Fruit fly (Drosophila melanogaster) whole organism: ENCODE measurements around the gene Cat.

Experiments used
- CG8478 ChIP-seq: fragments of >200 bp; optimal IDR thresholded peaks from 2 replicates; lab custom pipeline; 2018; ENCODE audit warnings: inconsistent platforms
- Dll ChIP-seq: fragments of >200 bp; optimal IDR thresholded peaks from 2 replicates; lab custom pipeline; 2017
- EcR ChIP-seq, 2 experiments: fragments of >200 bp; optimal IDR thresholded peaks; 2 replicates each; lab custom pipeline; 2017; ENCODE audit warnings: missing biosample characterization in 2 of 2, missing genetic modification characterization in 2 of 2, missing genetic modification reagents in 2 of 2
- pan ChIP-seq: fragments of >200 bp; optimal IDR thresholded peaks from 2 replicates; lab custom pipeline; 2017
- psq ChIP-seq: fragments of >200 bp; optimal IDR thresholded peaks from 2 replicates; lab custom pipeline; 2017
- usp ChIP-seq: fragments of >200 bp; optimal IDR thresholded peaks from 2 replicates; lab custom pipeline; 2017; ENCODE audit warnings: missing biosample characterization, missing genetic modification characterization, mixed read lengths

Cat gene

DNA sequence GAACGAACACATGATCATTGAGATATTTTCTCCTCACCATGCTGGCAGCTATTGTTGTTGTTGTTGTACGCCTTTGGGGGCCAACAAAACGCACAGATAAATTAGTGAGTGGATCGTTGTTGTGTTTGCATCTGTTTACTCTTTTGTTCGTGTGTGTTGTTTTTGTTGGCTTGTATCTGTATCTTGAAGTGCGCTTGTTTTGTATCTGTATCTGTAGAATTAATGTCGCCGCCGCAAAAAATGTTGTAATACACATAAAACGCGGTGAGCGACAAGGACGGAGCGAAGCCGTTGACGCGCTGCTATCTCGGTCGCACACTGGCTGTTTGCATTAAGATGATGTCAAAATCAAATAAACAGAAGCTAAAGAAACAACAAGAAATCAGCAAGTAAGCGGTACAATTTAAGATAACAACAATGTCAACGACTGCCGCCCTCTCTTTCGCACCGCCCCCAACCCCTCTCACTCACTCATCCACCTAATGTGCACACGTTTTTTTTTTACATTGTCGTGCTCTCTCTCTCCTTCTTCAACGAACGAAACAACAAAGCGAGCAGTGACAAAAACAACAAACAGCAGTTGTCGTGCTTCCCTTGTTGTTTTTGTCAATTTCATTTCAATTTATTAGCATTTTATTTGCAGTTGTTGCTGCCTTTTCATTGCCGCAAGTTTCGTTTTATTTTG is 8.3 kb upstream of the Cat start:
- no peak for TF ChIP-seq Dll (lab: Kevin White, UChicago)
- no peak for TF ChIP-seq usp (GFP tag; lab: Kevin White, UChicago)
- peak; percentile 68 to 77 for TF ChIP-seq EcR (GFP tag; optimal IDR thresholded peaks at IDR 0.05; lab: Kevin White, UChicago)
- TF ChIP-seq pan, result peak; percentile 56
- TF ChIP-seq CG8478 (lab: Kevin White, UChicago), result peak; percentile 84
- no peak for TF ChIP-seq psq (lab: Kevin White, UChicago)

dm6 chr3L:18816176-18816575 is 6.2 kb upstream of the Cat start:
- TF ChIP-seq CG8478 (lab: Kevin White, UChicago) (no peak), psq (lab: Kevin White, UChicago) (no peak), Dll (lab: Kevin White, UChicago) (no peak), EcR (GFP tag; optimal IDR thresholded peaks at IDR 0.05; lab: Kevin White, UChicago) (no peak), pan (no peak), usp (GFP tag; lab: Kevin White, UChicago) (no peak)

- TF ChIP-seq psq (lab: Kevin White, UChicago) (no peak), EcR (GFP tag; optimal IDR thresholded peaks at IDR 0.05; lab: Kevin White, UChicago) (no peak), pan (no peak), Dll (lab: Kevin White, UChicago) (no peak), CG8478 (lab: Kevin White, UChicago) (no peak), usp (GFP tag; lab: Kevin White, UChicago) (no peak)
Measured at dm6 chr3L:18816719-18817118, 5.7 kb upstream of the Cat start.

- TF ChIP-seq psq (lab: Kevin White, UChicago) (no peak), pan (no peak)
Measured at dm6 chr3L:18817264-18817894, 5.0 kb upstream of the Cat start.

dm6 chr3L:18819262-18819886 is 3.0 kb upstream of the Cat start:
- TF ChIP-seq Dll (lab: Kevin White, UChicago), result no peak
- TF ChIP-seq psq (lab: Kevin White, UChicago), result no peak
- TF ChIP-seq EcR (GFP tag; optimal IDR thresholded peaks at IDR 0.05; lab: Kevin White, UChicago), result no peak
- no peak for TF ChIP-seq CG8478 (lab: Kevin White, UChicago)
- TF ChIP-seq pan, result no peak
- no peak for TF ChIP-seq usp (GFP tag; lab: Kevin White, UChicago)

- TF ChIP-seq psq (lab: Kevin White, UChicago), result no peak
- TF ChIP-seq usp (GFP tag; lab: Kevin White, UChicago), result no peak
- TF ChIP-seq EcR (GFP tag; optimal IDR thresholded peaks at IDR 0.05; lab: Kevin White, UChicago), result peak in 1 of 2 experiments; percentile 6
- no peak for TF ChIP-seq CG8478 (lab: Kevin White, UChicago)
- no peak for TF ChIP-seq Dll (lab: Kevin White, UChicago)
Measured at dm6 chr3L:18819887-18820637, 2.3 kb upstream of the Cat start.

- TF ChIP-seq pan, result no peak
- no peak for TF ChIP-seq Dll (lab: Kevin White, UChicago)
- TF ChIP-seq EcR (GFP tag; optimal IDR thresholded peaks at IDR 0.05; lab: Kevin White, UChicago), result no peak
- TF ChIP-seq psq (lab: Kevin White, UChicago), result no peak
- no peak for TF ChIP-seq CG8478 (lab: Kevin White, UChicago)
- TF ChIP-seq usp (GFP tag; lab: Kevin White, UChicago), result no peak
Measured at dm6 chr3L:18820638-18821382, 1.6 kb upstream of the Cat start, which contains the start of the genes CG14073 and HipHop. Gene CG14073 (minus strand): TSS chr3L:18820675. Gene HipHop (plus strand): TSS chr3L:18821171.

dm6 chr3L:18822049-18822448 is 355 bp upstream of the Cat start:
- TF ChIP-seq EcR (GFP tag; optimal IDR thresholded peaks at IDR 0.05; lab: Kevin White, UChicago) (no peak), usp (GFP tag; lab: Kevin White, UChicago) (no peak), pan (no peak), CG8478 (lab: Kevin White, UChicago) (no peak), psq (lab: Kevin White, UChicago) (no peak), Dll (lab: Kevin White, UChicago) (no peak)

- TF ChIP-seq CG8478 (lab: Kevin White, UChicago) (no peak), psq (lab: Kevin White, UChicago) (no peak)
Measured at dm6 chr3L:18823221-18823514, 764 bp downstream of the Cat start.

DNA sequence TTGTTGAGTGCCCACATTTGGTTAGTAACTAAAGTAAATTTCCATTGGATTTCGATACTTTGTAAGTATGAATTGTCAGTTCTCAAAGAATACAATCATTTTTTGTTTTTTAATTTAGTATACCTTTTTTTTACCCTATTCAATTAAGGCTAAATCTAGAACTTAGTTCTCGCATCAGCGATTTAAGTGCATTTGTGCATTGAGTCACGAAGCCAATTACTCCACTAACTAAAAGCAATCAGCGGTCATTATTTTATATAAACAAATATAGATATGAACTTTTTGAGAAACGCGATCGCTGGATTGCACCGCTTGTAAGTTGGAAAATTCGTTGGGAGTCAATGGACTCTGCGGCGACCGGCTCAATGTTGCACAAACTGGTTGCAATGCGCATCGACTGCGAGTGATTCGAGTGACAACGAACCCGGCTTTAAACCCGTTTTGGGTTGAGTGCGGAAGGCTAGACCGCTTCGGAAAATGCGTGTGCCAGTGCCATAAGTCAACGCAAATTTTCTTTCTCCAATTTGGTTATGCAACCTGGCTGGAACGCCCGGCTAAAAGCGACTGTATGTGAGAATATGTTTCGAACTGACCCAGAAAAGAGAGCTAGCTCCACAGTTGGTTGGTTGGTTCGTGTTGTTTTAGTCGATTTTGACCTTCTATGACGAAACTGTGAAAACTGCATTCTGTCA is 1.6 kb downstream of the Cat start:
- no peak for TF ChIP-seq psq (lab: Kevin White, UChicago)
- TF ChIP-seq EcR (GFP tag; optimal IDR thresholded peaks at IDR 0.05; lab: Kevin White, UChicago), result peak; percentile 15 to 85

dm6 chr3L:18824851-18825250 is 2.4 kb downstream of the Cat start:
- no peak for TF ChIP-seq CG8478 (lab: Kevin White, UChicago)
- no peak for TF ChIP-seq psq (lab: Kevin White, UChicago)
- TF ChIP-seq EcR (GFP tag; optimal IDR thresholded peaks at IDR 0.05; lab: Kevin White, UChicago), result no peak
- no peak for TF ChIP-seq Dll (lab: Kevin White, UChicago)
- TF ChIP-seq pan, result no peak
- no peak for TF ChIP-seq usp (GFP tag; lab: Kevin White, UChicago)
